Worm (Caenorhabditis elegans): ENCODE measurements around the gene meg-1.

ce11 chrX:13917121-13917755 lies 12.2 kb downstream of the meg-1 start, which contains the start of gene ekl-5:
- TF ChIP-seq ztf-4 (tag; optimal IDR thresholded peaks at IDR 0.05) (no peak), nhr-11 (tag; optimal IDR thresholded peaks at IDR 0.05) (no peak), mdl-1 (tag; optimal IDR thresholded peaks at IDR 0.05) (no peak)
